Worm (Caenorhabditis elegans): Measurements from ENCODE around the gene F52H2.3.

ce11 chrX:2577442-2577841 is 36.6 kb upstream of the F52H2.3 start, which contains the start of gene ttr-42:
- no peak for TF ChIP-seq unc-62 (GFP tag; optimal IDR thresholded peaks at IDR 0.05)
- TF ChIP-seq unc-120 (tag; optimal IDR thresholded peaks at IDR 0.05; ENCODE audit: poor library complexity, severe bottlenecking), result no peak
- no peak for TF ChIP-seq pha-4 (tag; optimal IDR thresholded peaks at IDR 0.05)
- no peak for TF ChIP-seq elt-1 (tag; optimal IDR thresholded peaks at IDR 0.05; ENCODE audit: borderline replicate concordance, insufficient read depth)
- TF ChIP-seq nhr-28 (tag; optimal IDR thresholded peaks at IDR 0.05), result no peak
- no peak for TF ChIP-seq nhr-12 (tag; optimal IDR thresholded peaks at IDR 0.05)
- TF ChIP-seq unc-39 (tag; optimal IDR thresholded peaks at IDR 0.05), result no peak
